Fruit fly (Drosophila melanogaster) whole organism, embryonic: ENCODE data around the gene CG5510.
A peak's percentile ranks its signal among the peaks of the same experiment; 100 is the strongest.

ENCODE experiments used
- Aef1 ChIP-seq: fragments of 200-800 bp; sonication (Bioruptor generic); IDR thresholded peaks from 3 replicates; pipeline ENCODE4 v1.3.6; 2022; ENCODE audit warnings: missing biosample characterization, missing genetic modification characterization
- Awh ChIP-seq: fragments of 200-800 bp; sonication (Bioruptor generic); IDR thresholded peaks from 2 replicates; pipeline ENCODE4, ENCODE4 v1.3.6; 2022; ENCODE audit warnings: missing biosample characterization, missing genetic modification characterization
- BtbVII ChIP-seq: fragments of 200-800 bp; sonication (Bioruptor generic); optimal IDR thresholded peaks from 3 replicates; lab custom pipeline; 2017; ENCODE audit warnings: missing biosample characterization, mild to moderate bottlenecking, missing genetic modification characterization
- CG11093 ChIP-seq: fragments of 200-800 bp; sonication (Bioruptor generic); IDR thresholded peaks from 3 replicates; pipeline ENCODE4 v1.3.6; 2022; ENCODE audit warnings: missing biosample characterization, missing genetic modification characterization
- CG12071 ChIP-seq: fragments of 200-800 bp; sonication (Bioruptor generic); optimal IDR thresholded peaks from 3 replicates; lab custom pipeline; 2018; ENCODE audit warnings: missing biosample characterization, mild to moderate bottlenecking, missing genetic modification characterization
- CG15514 ChIP-seq: fragments of 200-800 bp; sonication (Bioruptor generic); optimal IDR thresholded peaks from 3 replicates; lab custom pipeline; 2017; ENCODE audit warnings: missing biosample characterization, missing genetic modification characterization, mild to moderate bottlenecking, moderate library complexity, missing genetic modification reagents
- CG1603 ChIP-seq: fragments of 200-800 bp; sonication (Bioruptor generic); optimal IDR thresholded peaks from 2 replicates; lab custom pipeline; 2019; ENCODE audit warnings: missing biosample characterization, mild to moderate bottlenecking, missing genetic modification characterization, moderate library complexity
- CG2129 ChIP-seq: fragments of 200-800 bp; sonication (Bioruptor generic); IDR thresholded peaks from 2 replicates; pipeline ENCODE4 v1.3.6; 2022; ENCODE audit warnings: missing biosample characterization, missing genetic modification characterization; ENCODE audit not compliant: partially characterized antibody
- CG3163 ChIP-seq: fragments of 200-800 bp; sonication (Bioruptor generic); optimal IDR thresholded peaks from 3 replicates; lab custom pipeline; 2016; ENCODE audit warnings: missing biosample characterization, missing genetic modification characterization
- CG42726 ChIP-seq: fragments of 200-800 bp; sonication (Bioruptor generic); IDR thresholded peaks from 2 replicates; pipeline ENCODE4 v1.3.6; 2022; ENCODE audit warnings: missing biosample characterization, missing genetic modification characterization; ENCODE audit not compliant: partially characterized antibody
- CG6791 ChIP-seq: fragments of 200-800 bp; sonication (Bioruptor generic); IDR thresholded peaks from 3 replicates; pipeline ENCODE4 v1.3.6; 2022; ENCODE audit warnings: missing biosample characterization, missing genetic modification characterization; ENCODE audit not compliant: partially characterized antibody
- CG6854 ChIP-seq: fragments of 200-800 bp; sonication (Bioruptor generic); optimal IDR thresholded peaks from 3 replicates; lab custom pipeline; 2017; ENCODE audit warnings: missing biosample characterization, mild to moderate bottlenecking, missing genetic modification characterization
- CG8478 ChIP-seq: fragments of >200 bp; optimal IDR thresholded peaks from 2 replicates; lab custom pipeline; 2018
- CG9797 ChIP-seq: fragments of 200-800 bp; sonication (Bioruptor generic); optimal IDR thresholded peaks from 3 replicates; lab custom pipeline; 2018; ENCODE audit warnings: missing biosample characterization, mild to moderate bottlenecking, missing genetic modification characterization
- Dbx ChIP-seq: fragments of 200-800 bp; sonication (Bioruptor generic); IDR thresholded peaks from 3 replicates; pipeline ENCODE4 v1.3.6; 2022; ENCODE audit warnings: missing biosample characterization, missing genetic modification characterization
- Dip2 ChIP-seq: fragments of 200-800 bp; sonication (Bioruptor generic); IDR thresholded peaks from 2 replicates; pipeline ENCODE4 v1.3.6; 2022; ENCODE audit warnings: missing biosample characterization, missing genetic modification characterization
- Ets97D ChIP-seq: fragments of 200-800 bp; sonication (Bioruptor generic); optimal IDR thresholded peaks from 3 replicates; lab custom pipeline; 2016; ENCODE audit warnings: missing biosample characterization, missing genetic modification characterization
- Fer3 ChIP-seq: fragments of 200-800 bp; sonication (Bioruptor generic); optimal IDR thresholded peaks from 2 replicates; lab custom pipeline; 2018; ENCODE audit warnings: missing biosample characterization, mild to moderate bottlenecking, missing genetic modification characterization, moderate library complexity
- HLH4C ChIP-seq: fragments of 200-800 bp; sonication (Bioruptor generic); IDR thresholded peaks from 3 replicates; pipeline ENCODE4 v1.3.6; 2022; ENCODE audit warnings: missing biosample characterization, missing genetic modification characterization; ENCODE audit not compliant: partially characterized antibody
- HmgZ ChIP-seq: fragments of 200-800 bp; sonication (Bioruptor generic); optimal IDR thresholded peaks from 2 replicates; lab custom pipeline; 2018; ENCODE audit warnings: missing biosample characterization, mild to moderate bottlenecking, missing genetic modification characterization
- Hmr ChIP-seq: fragments of 200-800 bp; sonication (Bioruptor generic); optimal IDR thresholded peaks from 3 replicates; lab custom pipeline; 2017; ENCODE audit warnings: mild to moderate bottlenecking, missing biosample characterization, missing genetic modification reagents, missing genetic modification characterization
- Neu2 ChIP-seq: fragments of 200-800 bp; sonication (Bioruptor generic); optimal IDR thresholded peaks from 3 replicates; lab custom pipeline; 2016; ENCODE audit warnings: missing biosample characterization, missing genetic modification characterization, borderline replicate concordance
- Ptx1 ChIP-seq: fragments of 200-800 bp; sonication (Bioruptor generic); IDR thresholded peaks from 2 replicates; pipeline ENCODE4 v1.3.6; 2022; ENCODE audit warnings: missing biosample characterization, missing genetic modification characterization
- Spps ChIP-seq: fragments of 200-800 bp; sonication (Bioruptor generic); optimal IDR thresholded peaks from 2 replicates; lab custom pipeline; 2018; ENCODE audit warnings: missing biosample characterization, mild to moderate bottlenecking, missing genetic modification characterization
- Stat92E ChIP-seq, 3 experiments: fragments of >200 bp in 2 of 3; fragments of 200-800 bp in 1 of 3; sonication (Bioruptor generic) in 1 of 3; optimal IDR thresholded peaks; 2 replicates each; lab custom pipeline; 2017 to 2019; ENCODE audit warnings: missing biosample characterization in 3 of 3, missing genetic modification characterization in 3 of 3, mild to moderate bottlenecking in 1 of 3, moderate library complexity in 1 of 3
- abd-A ChIP-seq: fragments of 200-800 bp; sonication (Bioruptor generic); optimal IDR thresholded peaks from 3 replicates; lab custom pipeline; 2019; ENCODE audit warnings: missing biosample characterization, mild to moderate bottlenecking, missing genetic modification characterization, moderate library complexity
- al ChIP-seq: fragments of 200-800 bp; sonication (Bioruptor generic); IDR thresholded peaks from 2 replicates; pipeline ENCODE4 v1.3.6; 2022; ENCODE audit warnings: missing biosample characterization, missing genetic modification characterization
- croc ChIP-seq: fragments of 200-800 bp; sonication (Bioruptor generic); conservative IDR thresholded peaks from 3 replicates; pipeline ENCODE4 v1.3.6; 2022; ENCODE audit warnings: missing biosample characterization, missing genetic modification characterization
- crp ChIP-seq, 2 experiments: fragments of 200-800 bp; sonication (Bioruptor generic); optimal IDR thresholded peaks; 2 replicates in 1 of 2; 3 replicates in 1 of 2; lab custom pipeline; 2017; ENCODE audit warnings: missing biosample characterization in 2 of 2, missing genetic modification characterization in 2 of 2, mild to moderate bottlenecking in 1 of 2, moderate library complexity in 1 of 2
- dpn ChIP-seq, 2 experiments: fragments of 200-800 bp; sonication (Bioruptor generic); optimal IDR thresholded peaks; 3 replicates each; lab custom pipeline; 2016; ENCODE audit warnings: missing biosample characterization in 2 of 2, missing genetic modification characterization in 2 of 2
- esg ChIP-seq: fragments of 200-800 bp; sonication (Bioruptor generic); conservative IDR thresholded peaks from 2 replicates; pipeline ENCODE4 v1.3.6; 2022; ENCODE audit warnings: missing biosample characterization, missing genetic modification characterization
- exex ChIP-seq: fragments of 200-800 bp; sonication (Bioruptor generic); optimal IDR thresholded peaks from 4 replicates; lab custom pipeline; 2018; ENCODE audit warnings: missing biosample characterization, mild to moderate bottlenecking, missing genetic modification characterization, moderate library complexity
- fd64A ChIP-seq: fragments of 200-800 bp; sonication (Bioruptor generic); optimal IDR thresholded peaks from 3 replicates; lab custom pipeline; 2018; ENCODE audit warnings: missing biosample characterization, mild to moderate bottlenecking, missing genetic modification characterization
- gsb ChIP-seq: fragments of 200-800 bp; sonication (Bioruptor generic); IDR thresholded peaks from 2 replicates; pipeline ENCODE4 v1.3.6; 2022; ENCODE audit warnings: missing biosample characterization, missing genetic modification characterization
- ham ChIP-seq: fragments of 200-800 bp; sonication (Bioruptor generic); IDR thresholded peaks from 2 replicates; pipeline ENCODE4 v1.3.6; 2022; ENCODE audit warnings: missing biosample characterization, missing genetic modification characterization
- lbe ChIP-seq: fragments of 200-800 bp; sonication (Bioruptor generic); optimal IDR thresholded peaks from 2 replicates; lab custom pipeline; 2016; ENCODE audit warnings: missing biosample characterization, mild to moderate bottlenecking, missing genetic modification characterization
- odd ChIP-seq: fragments of 200-800 bp; sonication (Bioruptor generic); optimal IDR thresholded peaks from 2 replicates; lab custom pipeline; 2017; ENCODE audit warnings: missing biosample characterization, mild to moderate bottlenecking, missing genetic modification characterization
- pfk ChIP-seq: fragments of 200-800 bp; sonication (Bioruptor generic); optimal IDR thresholded peaks from 2 replicates; lab custom pipeline; 2018; ENCODE audit warnings: missing biosample characterization, mild to moderate bottlenecking, missing genetic modification characterization, moderate library complexity
- prd ChIP-seq, 3 experiments: fragments of >200 bp in 2 of 3; fragments of 200-800 bp in 1 of 3; sonication (Bioruptor generic) in 1 of 3; optimal IDR thresholded peaks in 2 of 3; IDR thresholded peaks in 1 of 3; 2 replicates in 2 of 3; 3 replicates in 1 of 3; pipeline versions ENCODE4 v1.3.6 to Lab custom; 2017 to 2022; ENCODE audit warnings: missing biosample characterization in 1 of 3, missing genetic modification characterization in 1 of 3
- psq ChIP-seq: fragments of 200-800 bp; sonication (Bioruptor generic); optimal IDR thresholded peaks from 2 replicates; lab custom pipeline; 2017; ENCODE audit warnings: missing biosample characterization, missing genetic modification characterization
- sc ChIP-seq, 3 experiments: fragments of >200 bp in 2 of 3; fragments of 200-800 bp in 1 of 3; sonication (Bioruptor generic) in 1 of 3; optimal IDR thresholded peaks; 2 replicates in 2 of 3; 3 replicates in 1 of 3; lab custom pipeline; 2017; ENCODE audit warnings: mild to moderate bottlenecking in 1 of 3, missing biosample characterization in 1 of 3, missing genetic modification characterization in 1 of 3, missing genetic modification reagents in 1 of 3
- sd ChIP-seq: fragments of 200-800 bp; sonication (Bioruptor generic); optimal IDR thresholded peaks from 3 replicates; lab custom pipeline; 2018; ENCODE audit warnings: missing biosample characterization, mild to moderate bottlenecking, missing genetic modification characterization, moderate library complexity
- seq ChIP-seq: fragments of 200-800 bp; sonication (Bioruptor generic); IDR thresholded peaks from 2 replicates; pipeline ENCODE4 v1.3.6; 2022; ENCODE audit warnings: missing biosample characterization, missing genetic modification characterization
- sima ChIP-seq: fragments of 200-800 bp; sonication (Bioruptor generic); optimal IDR thresholded peaks from 2 replicates; lab custom pipeline; 2016; ENCODE audit warnings: missing biosample characterization, missing genetic modification characterization
- sug ChIP-seq: fragments of 200-800 bp; optimal IDR thresholded peaks from 2 replicates; lab custom pipeline; 2019; ENCODE audit warnings: missing biosample characterization, mild to moderate bottlenecking, missing genetic modification characterization, moderate library complexity
- tin ChIP-seq: fragments of 200-800 bp; sonication (Bioruptor generic); optimal IDR thresholded peaks from 3 replicates; lab custom pipeline; 2016; ENCODE audit warnings: missing biosample characterization, missing genetic modification characterization
- wdn ChIP-seq: fragments of 200-800 bp; sonication (Bioruptor generic); IDR thresholded peaks from 2 replicates; pipeline ENCODE4 v1.3.6; 2022; ENCODE audit warnings: missing biosample characterization, missing genetic modification characterization
- zf30C ChIP-seq: fragments of 200-800 bp; sonication (Bioruptor generic); optimal IDR thresholded peaks from 3 replicates; lab custom pipeline; 2018; ENCODE audit warnings: missing biosample characterization, mild to moderate bottlenecking, missing genetic modification characterization

Gene CG5510

DNA sequence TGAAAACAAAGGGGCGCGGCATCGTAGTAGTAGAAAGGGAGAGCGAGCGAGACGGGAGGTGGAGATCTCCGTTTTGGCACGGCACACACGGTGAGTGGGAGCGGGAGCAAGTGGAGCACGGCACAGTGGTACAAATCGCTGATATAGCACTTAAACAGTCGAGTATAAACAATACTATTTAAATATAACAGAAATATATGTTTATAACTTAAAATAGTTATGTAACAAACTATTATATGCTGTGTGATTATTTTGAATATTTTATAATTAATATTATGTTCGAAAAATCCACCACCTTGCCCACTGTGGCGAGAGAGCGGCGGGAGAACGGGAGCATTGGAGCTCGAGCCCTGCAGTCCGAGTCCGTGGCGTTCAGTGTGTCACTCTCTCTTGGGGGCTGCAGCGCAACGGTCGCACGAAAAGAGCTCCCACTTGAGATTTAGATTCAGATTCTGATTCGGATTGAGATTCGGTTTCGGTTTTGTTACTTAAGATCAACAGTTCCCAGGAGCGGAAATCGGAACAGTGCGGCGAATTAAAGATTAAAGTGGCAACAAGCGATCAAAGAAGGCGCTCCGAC lies 28.3 kb downstream of the CG5510 start, which contains the start of gene Kal1 (continued):
- TF ChIP-seq seq (GFP tag; lab: Robert Waterston, UW): peak; percentile 95
- TF ChIP-seq crp (GFP tag; optimal IDR thresholded peaks at IDR 0.05; lab: Kevin White, UChicago): peak in 1 of 2 experiments; percentile 52
- no peak for TF ChIP-seq Ets97D (GFP tag; lab: Kevin White, UChicago)
- TF ChIP-seq CG9797 (GFP tag; lab: Kevin White, UChicago): peak; percentile 46
- peak; percentile 90 for TF ChIP-seq fd64A (GFP tag; lab: Kevin White, UChicago)
- peak; percentile 90 for TF ChIP-seq BtbVII (GFP tag; lab: Kevin White, UChicago)
- peak; percentile 86 for TF ChIP-seq Hmr (GFP tag; lab: Kevin White, UChicago)
- TF ChIP-seq psq (GFP tag; lab: Kevin White, UChicago): peak; percentile 45
- TF ChIP-seq al: peak; percentile 54; the same call in 1 of the 2 replicates
- TF ChIP-seq tin (GFP tag; lab: Kevin White, UChicago): peak; percentile 90
- no peak for TF ChIP-seq CG3163
- TF ChIP-seq CG1603 (tag; lab: Kevin White, UChicago): peak; percentile 88
- TF ChIP-seq Stat92E (GFP tag; optimal IDR thresholded peaks at IDR 0.05; lab: Kevin White, UChicago): peak in 1 of 3 experiments; percentile 90
- TF ChIP-seq prd (optimal IDR thresholded peaks at IDR 0.05; lab: Kevin White, UChicago): no peak
- TF ChIP-seq prd (GFP tag; IDR thresholded peaks at IDR 0.05; lab: Robert Waterston, UW): peak; percentile 91
- TF ChIP-seq esg (GFP tag; lab: Robert Waterston, UW): peak; percentile 86
- TF ChIP-seq CG11093: peak; percentile 84
- TF ChIP-seq HmgZ: peak; percentile 81
- no peak for TF ChIP-seq CG6791 (GFP tag; lab: Robert Waterston, UW)
- peak; percentile 71 for TF ChIP-seq Dbx (GFP tag; lab: Robert Waterston, UW)
- peak; percentile 69 for TF ChIP-seq gsb (GFP tag; lab: Robert Waterston, UW)
- no peak for TF ChIP-seq CG8478 (lab: Kevin White, UChicago)
- TF ChIP-seq HLH4C (GFP tag; lab: Robert Waterston, UW): peak; percentile 39; the same call in 1 of the 3 replicates
- no peak for TF ChIP-seq ham (GFP tag; lab: Robert Waterston, UW)
- TF ChIP-seq dpn (GFP tag; optimal IDR thresholded peaks at IDR 0.05; lab: Kevin White, UChicago): peak in 1 of 2 experiments; percentile 86
- peak; percentile 88 for TF ChIP-seq Fer3
- TF ChIP-seq CG12071 (GFP tag; lab: Kevin White, UChicago): peak; percentile 81
- no peak for TF ChIP-seq Neu2 (GFP tag; lab: Kevin White, UChicago)
- peak; percentile 86 for TF ChIP-seq CG6854
- TF ChIP-seq Awh (GFP tag; lab: Robert Waterston, UW): peak; percentile 95
- TF ChIP-seq croc (GFP tag; lab: Robert Waterston, UW): peak; percentile 90
- TF ChIP-seq Spps: peak; percentile 94
- peak; percentile 96 for TF ChIP-seq lbe (GFP tag; lab: Kevin White, UChicago)
- TF ChIP-seq CG2129: no peak
- no peak for TF ChIP-seq abd-A
- TF ChIP-seq wdn: peak; percentile 64; the same call in 1 of the 2 replicates
- TF ChIP-seq exex (tag; lab: Kevin White, UChicago): peak; percentile 56
- TF ChIP-seq CG42726 (GFP tag; lab: Robert Waterston, UW): no peak
- TF ChIP-seq sc (optimal IDR thresholded peaks at IDR 0.05; lab: Kevin White, UChicago): no peak
- peak; percentile 93 for TF ChIP-seq sc (GFP tag; optimal IDR thresholded peaks at IDR 0.05; lab: Kevin White, UChicago)
- TF ChIP-seq Dip2 (GFP tag; lab: Robert Waterston, UW): peak; percentile 54; the same call in 1 of the 2 replicates
- TF ChIP-seq Ptx1 (GFP tag; lab: Robert Waterston, UW): peak; percentile 93
- TF ChIP-seq Aef1: peak; percentile 82
- no peak for TF ChIP-seq pfk (GFP tag; lab: Kevin White, UChicago)
- no peak for TF ChIP-seq sima
- TF ChIP-seq zf30C (GFP tag; lab: Kevin White, UChicago): no peak
- TF ChIP-seq odd (GFP tag; lab: Kevin White, UChicago): peak; percentile 94
- TF ChIP-seq CG15514 (GFP tag; lab: Kevin White, UChicago): peak; percentile 77
- TF ChIP-seq sd (tag; lab: Kevin White, UChicago): peak; percentile 51
- TF ChIP-seq sug: peak; percentile 54
